Fruit fly (Drosophila melanogaster): ENCODE results near the gene CG2162.
A peak's percentile ranks its signal among the peaks of the same experiment; 100 is the strongest.

CG2162 gene

DNA sequence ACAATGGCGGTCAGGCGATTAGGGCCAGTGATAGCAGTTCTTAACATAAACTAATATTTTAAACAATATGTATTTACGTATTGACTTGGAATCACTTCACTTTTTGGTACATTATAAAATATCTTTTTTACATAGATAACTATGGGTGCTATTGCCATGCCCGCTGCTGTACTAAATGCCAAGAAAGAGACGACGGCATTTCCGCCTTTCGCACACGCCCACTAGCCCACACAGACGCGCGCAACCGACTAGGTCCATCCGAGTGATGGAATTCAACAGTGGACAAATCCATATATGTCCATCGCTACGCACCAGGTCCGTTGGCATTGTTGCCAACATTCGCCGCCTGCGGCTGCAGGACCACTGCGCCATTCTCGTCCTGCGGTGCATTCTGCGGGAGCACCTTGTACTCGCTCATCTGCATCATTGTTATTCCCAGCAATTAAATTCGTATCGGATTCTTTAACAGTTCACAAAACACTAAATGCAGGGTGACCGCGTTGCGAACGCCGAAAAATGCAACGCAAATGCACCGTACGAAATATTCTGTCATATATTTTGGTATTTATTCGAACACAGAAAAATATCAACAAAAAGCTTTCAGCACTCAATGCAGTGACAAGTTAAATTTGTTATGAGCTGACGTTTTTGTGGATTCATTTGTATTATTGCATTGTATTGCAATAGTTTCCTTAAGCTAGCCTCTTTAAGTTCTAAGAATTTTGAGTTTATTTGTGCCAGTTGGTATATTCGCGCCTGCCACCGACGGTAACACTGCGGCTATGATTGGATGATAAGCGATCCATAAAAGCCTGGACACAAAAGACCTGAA lies 11.5 kb downstream of the CG2162 start, which contains the start of the genes scramb2 and Sk2 (continued):
- TF ChIP-seq B-H2 (GFP tag; optimal IDR thresholded peaks at IDR 0.05), result peak; percentile 89
- peak; percentile 87 for TF ChIP-seq CG2202 (tag; optimal IDR thresholded peaks at IDR 0.05)
- TF ChIP-seq CG7987 (GFP tag; optimal IDR thresholded peaks at IDR 0.05), result peak; percentile 83
- no peak for TF ChIP-seq hb (GFP tag; IDR thresholded peaks at IDR 0.05; ENCODE audit: partially characterized antibody)
- TF ChIP-seq CG17186 (GFP tag; optimal IDR thresholded peaks at IDR 0.05), result peak; percentile 50
- TF ChIP-seq CG10543 (GFP tag; optimal IDR thresholded peaks at IDR 0.05), result peak; percentile 86
- TF ChIP-seq Nf-YC (tag; optimal IDR thresholded peaks at IDR 0.05), result peak; percentile 91
- peak; percentile 93 for TF ChIP-seq Max (GFP tag; optimal IDR thresholded peaks at IDR 0.05)
- TF ChIP-seq sna (GFP tag; IDR thresholded peaks at IDR 0.05; ENCODE audit: partially characterized antibody), result no peak
- TF ChIP-seq Lim3 (GFP tag; IDR thresholded peaks at IDR 0.05), result peak; percentile 83; the same call in 1 of the 2 replicates
- TF ChIP-seq Side (GFP tag; optimal IDR thresholded peaks at IDR 0.05), result peak; percentile 79
- peak; percentile 94 for TF ChIP-seq onecut (GFP tag; IDR thresholded peaks at IDR 0.05)
- no peak for TF ChIP-seq CG14860 (GFP tag; IDR thresholded peaks at IDR 0.05; ENCODE audit: partially characterized antibody)
- TF ChIP-seq HLHmδ (GFP tag; optimal IDR thresholded peaks at IDR 0.05), result peak; percentile 58
- TF ChIP-seq CG6854 (GFP tag; optimal IDR thresholded peaks at IDR 0.05), result peak; percentile 98
- TF ChIP-seq CG7963 (GFP tag; IDR thresholded peaks at IDR 0.05; ENCODE audit: partially characterized antibody), result no peak
- peak; percentile 95 for TF ChIP-seq az2 (GFP tag; optimal IDR thresholded peaks at IDR 0.05)
- TF ChIP-seq ken (GFP tag; IDR thresholded peaks at IDR 0.05), result peak; percentile 91
- TF ChIP-seq dati (GFP tag; IDR thresholded peaks at IDR 0.05), result peak; percentile 88
- peak; percentile 97 for TF ChIP-seq CG12659 (GFP tag; optimal IDR thresholded peaks at IDR 0.05)
- TF ChIP-seq CG1024 (GFP tag; IDR thresholded peaks at IDR 0.05), result peak; percentile 88
- TF ChIP-seq dimm (GFP tag; IDR thresholded peaks at IDR 0.05), result peak; percentile 83
- TF ChIP-seq CG10462 (GFP tag; optimal IDR thresholded peaks at IDR 0.05), result peak; percentile 87
- peak; percentile 91 for TF ChIP-seq Fer2 (tag; optimal IDR thresholded peaks at IDR 0.05)
- TF ChIP-seq CG11696 (GFP tag; IDR thresholded peaks at IDR 0.05), result peak; percentile 100
- TF ChIP-seq CG11398 (GFP tag; optimal IDR thresholded peaks at IDR 0.05), result peak; percentile 78
- peak; percentile 81 for TF ChIP-seq Doc2 (GFP tag; IDR thresholded peaks at IDR 0.05)
- peak; percentile 93 for TF ChIP-seq grau (tag; optimal IDR thresholded peaks at IDR 0.05)
- peak; percentile 86 for TF ChIP-seq zen (tag; optimal IDR thresholded peaks at IDR 0.05)
- TF ChIP-seq sens (GFP tag), result peak; percentile 99
- peak; percentile 95 for TF ChIP-seq CG17328 (GFP tag; IDR thresholded peaks at IDR 0.05)
- TF ChIP-seq jigr1 (GFP tag; IDR thresholded peaks at IDR 0.05), result peak; percentile 90
- no peak for TF ChIP-seq pita (GFP tag; optimal IDR thresholded peaks at IDR 0.05)
- TF ChIP-seq Tbp (GFP tag; optimal IDR thresholded peaks at IDR 0.05), result no peak
- no peak for TF ChIP-seq Kr (GFP tag; optimal IDR thresholded peaks at IDR 0.05)
- no peak for TF ChIP-seq D (optimal IDR thresholded peaks at IDR 0.05)
- TF ChIP-seq D (GFP tag; optimal IDR thresholded peaks at IDR 0.05), result peak; percentile 95
- TF ChIP-seq lilli (GFP tag; optimal IDR thresholded peaks at IDR 0.05), result peak; percentile 93
- peak in 1 of 2 experiments; percentile 59 for TF ChIP-seq crp (GFP tag; optimal IDR thresholded peaks at IDR 0.05)
- peak; percentile 78 for TF ChIP-seq psq (GFP tag; optimal IDR thresholded peaks at IDR 0.05)
- TF ChIP-seq CG16813 (GFP tag; IDR thresholded peaks at IDR 0.05; ENCODE audit: partially characterized antibody), result no peak
- peak; percentile 80 for TF ChIP-seq MBD-R2 (GFP tag; IDR thresholded peaks at IDR 0.05)
- TF ChIP-seq ssp (GFP tag; IDR thresholded peaks at IDR 0.05), result peak; percentile 82
- peak; percentile 79 for TF ChIP-seq jumu (GFP tag; optimal IDR thresholded peaks at IDR 0.05)
- TF ChIP-seq HLH3B (GFP tag; IDR thresholded peaks at IDR 0.05), result peak; percentile 95
- peak; percentile 88 for TF ChIP-seq CG5180 (GFP tag; optimal IDR thresholded peaks at IDR 0.05)
- peak; percentile 90 for TF ChIP-seq mam (GFP tag; optimal IDR thresholded peaks at IDR 0.05)
- peak; percentile 80 for TF ChIP-seq Camta (GFP tag; optimal IDR thresholded peaks at IDR 0.05)
- peak; percentile 21 for TF ChIP-seq CG15073 (GFP tag; optimal IDR thresholded peaks at IDR 0.05)
